Worm (Caenorhabditis elegans): ENCODE results near the gene del-7.

- no peak for TF ChIP-seq ztf-4 (tag; optimal IDR thresholded peaks at IDR 0.05)
- no peak for TF ChIP-seq gmeb-1 (tag; optimal IDR thresholded peaks at IDR 0.05)
- no peak for TF ChIP-seq nhr-237 (tag; optimal IDR thresholded peaks at IDR 0.05)
- TF ChIP-seq nhr-12 (tag; optimal IDR thresholded peaks at IDR 0.05): no peak
- TF ChIP-seq ZK546.5 (tag; optimal IDR thresholded peaks at IDR 0.05): no peak
- TF ChIP-seq unc-62 (GFP tag; optimal IDR thresholded peaks at IDR 0.05): no peak
- no peak for TF ChIP-seq F13H6.1 (tag; optimal IDR thresholded peaks at IDR 0.05)
- TF ChIP-seq egl-27 (tag; optimal IDR thresholded peaks at IDR 0.05): no peak
- no peak for TF ChIP-seq blmp-1 (tag; optimal IDR thresholded peaks at IDR 0.05; ENCODE audit: insufficient read depth)
- TF ChIP-seq elt-1 (tag; optimal IDR thresholded peaks at IDR 0.05): no peak
- TF ChIP-seq ama-1 (optimal IDR thresholded peaks at IDR 0.05): no peak
Observed at ce11 chrIV:7759527-7759926, 690 bp upstream of the del-7 start, which contains the start of gene dsb-3.

Measured in whole organism, L2 larva.